Fruit fly (Drosophila melanogaster): ENCODE measurements around the gene rumpel.

DNA sequence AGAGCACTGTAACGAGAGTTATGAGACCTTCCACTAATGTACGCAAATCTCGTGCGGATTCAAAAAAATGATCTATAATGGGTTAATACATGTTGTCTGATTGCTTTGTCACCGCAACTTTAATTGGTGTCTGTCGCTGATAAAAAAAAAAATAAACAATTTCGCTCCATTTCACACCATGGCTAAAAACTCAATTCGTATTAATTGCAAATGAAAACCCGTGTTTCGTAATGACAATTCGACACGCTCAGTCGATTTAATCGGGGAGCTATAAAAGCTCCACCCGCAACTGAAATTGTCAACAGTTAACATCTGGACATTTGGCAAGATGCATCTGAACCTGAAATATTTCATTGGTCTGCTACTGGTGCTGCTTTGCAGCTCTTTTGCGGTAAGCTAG is 33.5 kb downstream of the rumpel start, which contains the start of gene CG11368:
- TF ChIP-seq CTCF (optimal IDR thresholded peaks at IDR 0.05) = no peak
- no peak for TF ChIP-seq CG8478 (optimal IDR thresholded peaks at IDR 0.05)

All from S2 (cell line).